Worm (Caenorhabditis elegans) whole organism, L4 larva: ENCODE measurements around the gene col-102.

Source experiments
- D1046.2 ChIP-seq: fragments of 200-800 bp; sonication (Bioruptor generic); IDR thresholded peaks from 2 replicates; pipeline ENCODE4 v1.3.6; 2022; ENCODE audit warnings: missing genetic modification characterization, missing compliant biosample characterization
- F10B5.3 ChIP-seq: sonication (generic microtip); optimal IDR thresholded peaks from 2 replicates; lab custom pipeline; 2016; ENCODE audit warnings: mild to moderate bottlenecking, missing genetic modification characterization, missing compliant biosample characterization
- F37D6.2 ChIP-seq: sonication (generic microtip); optimal IDR thresholded peaks from 2 replicates; lab custom pipeline; 2016; ENCODE audit warnings: mild to moderate bottlenecking, missing genetic modification characterization, missing compliant biosample characterization
- F49E8.2 ChIP-seq: sonication (generic microtip); optimal IDR thresholded peaks from 2 replicates; lab custom pipeline; 2016; ENCODE audit warnings: missing compliant biosample characterization, mild to moderate bottlenecking, missing genetic modification characterization, borderline replicate concordance
- T26A8.4 ChIP-seq: fragments of 200-800 bp; sonication (Bioruptor generic); IDR thresholded peaks from 2 replicates; pipeline ENCODE4 v1.3.6; 2022; ENCODE audit warnings: missing genetic modification characterization, missing compliant biosample characterization
- Y48G9A.11 ChIP-seq: fragments of 200-800 bp; sonication (Bioruptor generic); IDR thresholded peaks from 2 replicates; pipeline ENCODE4 v1.3.6; 2022; ENCODE audit warnings: missing genetic modification reagents, missing genetic modification characterization, missing compliant biosample characterization
- Y5F2A.4 ChIP-seq: fragments of 200-800 bp; sonication (Bioruptor generic); optimal IDR thresholded peaks from 2 replicates; lab custom pipeline; 2018; ENCODE audit warnings: mild to moderate bottlenecking, missing genetic modification characterization, missing compliant biosample characterization
- aha-1 ChIP-seq: fragments of 150-350 bp; peaks from one replicate; lab custom pipeline; 2014; ENCODE audit warnings: missing biosample characterization, missing genetic modification characterization
- aly-2 ChIP-seq: sonication (generic microtip); optimal IDR thresholded peaks from 2 replicates; lab custom pipeline; 2018; ENCODE audit warnings: missing biosample characterization, missing genetic modification characterization
- ceh-20 ChIP-seq: fragments of 200-800 bp; sonication (Bioruptor generic); IDR thresholded peaks from 2 replicates; pipeline ENCODE4 v1.3.6; 2022; ENCODE audit warnings: missing genetic modification reagents, missing genetic modification characterization, missing compliant biosample characterization
- ceh-32 ChIP-seq: sonication (generic microtip); optimal IDR thresholded peaks from 2 replicates; lab custom pipeline; 2016; ENCODE audit warnings: mild to moderate bottlenecking, missing genetic modification characterization, missing compliant biosample characterization; ENCODE audit not compliant: poor library complexity
- ceh-82 ChIP-seq: sonication (generic microtip); optimal IDR thresholded peaks from 2 replicates; lab custom pipeline; 2017; ENCODE audit warnings: missing biosample characterization, missing genetic modification characterization
- ctbp-1 ChIP-seq: fragments of 200-800 bp; sonication (Bioruptor generic); IDR thresholded peaks from 2 replicates; pipeline ENCODE4 v1.3.6; 2022; ENCODE audit warnings: missing genetic modification reagents, missing genetic modification characterization, missing compliant biosample characterization
- daf-16 ChIP-seq, 3 experiments: sonication (generic microtip); optimal IDR thresholded peaks; 2 replicates each; lab custom pipeline; 2016 to 2017; ENCODE audit warnings: missing genetic modification characterization in 3 of 3, missing genetic modification reagents in 3 of 3, mild to moderate bottlenecking in 2 of 3, missing compliant biosample characterization in 2 of 3, missing biosample characterization in 1 of 3, moderate library complexity in 1 of 3
- dmd-6 ChIP-seq: fragments of 200-800 bp; sonication (Bioruptor generic); IDR thresholded peaks from 2 replicates; pipeline ENCODE4 v1.3.6; 2022; ENCODE audit warnings: missing genetic modification reagents, missing genetic modification characterization, missing compliant biosample characterization
- dmd-8 ChIP-seq: fragments of 200-800 bp; sonication (Bioruptor generic); IDR thresholded peaks from 2 replicates; pipeline ENCODE4 v1.3.6; 2022; ENCODE audit warnings: missing genetic modification characterization, missing compliant biosample characterization
- dve-1 ChIP-seq: sonication (generic microtip); optimal IDR thresholded peaks from 2 replicates; lab custom pipeline; 2017; ENCODE audit warnings: antibody characterized with exemption, mild to moderate bottlenecking, missing genetic modification characterization, missing compliant biosample characterization; ENCODE audit not compliant: insufficient read depth
- egl-43 ChIP-seq: fragments of 200-800 bp; sonication (Bioruptor generic); IDR thresholded peaks from 2 replicates; pipeline ENCODE4 v1.3.6; 2022; ENCODE audit warnings: missing genetic modification reagents, missing genetic modification characterization, missing compliant biosample characterization
- hlh-11 ChIP-seq: fragments of 200-800 bp; sonication (Bioruptor generic); optimal IDR thresholded peaks from 2 replicates; lab custom pipeline; 2018; ENCODE audit warnings: mild to moderate bottlenecking, missing genetic modification characterization, missing compliant biosample characterization
- lin-29 ChIP-seq: fragments of 200-800 bp; sonication (Bioruptor generic); IDR thresholded peaks from 2 replicates; pipeline ENCODE4 v1.3.6; 2022; ENCODE audit warnings: missing genetic modification reagents, missing genetic modification characterization, missing compliant biosample characterization
- madf-5 ChIP-seq, 2 experiments: fragments of 200-800 bp; sonication (Bioruptor generic); IDR thresholded peaks; 2 replicates each; pipeline ENCODE4 v1.3.6; 2022; ENCODE audit warnings: missing compliant biosample characterization in 2 of 2, missing genetic modification characterization in 2 of 2
- mep-1 ChIP-seq: fragments of 150-350 bp; sonication (generic microtip); optimal IDR thresholded peaks from 3 replicates; lab custom pipeline; 2014; ENCODE audit warnings: missing biosample characterization, missing genetic modification characterization
- mes-2 ChIP-seq: sonication (generic microtip); optimal IDR thresholded peaks from 2 replicates; lab custom pipeline; 2016; ENCODE audit warnings: missing genotype, mild to moderate bottlenecking, missing genetic modification characterization, missing compliant biosample characterization; ENCODE audit not compliant: poor library complexity, severe bottlenecking
- nhr-10 ChIP-seq: fragments of 150-350 bp; optimal IDR thresholded peaks from 2 replicates; lab custom pipeline; 2014; ENCODE audit warnings: missing biosample characterization, missing genetic modification characterization
- nhr-28 ChIP-seq: fragments of 150-350 bp; optimal IDR thresholded peaks from 2 replicates; lab custom pipeline; 2014; ENCODE audit warnings: missing biosample characterization, missing genetic modification characterization
- nhr-41 ChIP-seq: fragments of 200-800 bp; sonication (Bioruptor generic); IDR thresholded peaks from 2 replicates; pipeline ENCODE4 v1.3.6; 2022; ENCODE audit warnings: missing genetic modification reagents, missing genetic modification characterization, missing compliant biosample characterization
- pha-4 ChIP-seq, 2 experiments: fragments of 150-350 bp in 1 of 2; fragments of 200-800 bp in 1 of 2; sonication (Bioruptor generic) in 1 of 2; IDR thresholded peaks in 1 of 2; optimal IDR thresholded peaks in 1 of 2; 2 replicates each; pipeline versions ENCODE4 v1.3.6 to Lab custom; 2014 to 2022; ENCODE audit warnings: missing genetic modification characterization in 2 of 2, missing genetic modification reagents in 2 of 2, missing biosample characterization in 1 of 2, missing compliant biosample characterization in 1 of 2
- rbr-2 ChIP-seq: sonication (generic microtip); optimal IDR thresholded peaks from 2 replicates; lab custom pipeline; 2016; ENCODE audit warnings: missing genotype, missing genetic modification characterization, missing compliant biosample characterization
- set-16 ChIP-seq: fragments of 200-800 bp; sonication (Bioruptor generic); IDR thresholded peaks from 2 replicates; pipeline ENCODE4 v1.3.6; 2022; ENCODE audit warnings: missing genetic modification reagents, missing genetic modification characterization, missing compliant biosample characterization
- skn-1 ChIP-seq: fragments of 150-350 bp; optimal IDR thresholded peaks from 2 replicates; lab custom pipeline; 2014; ENCODE audit warnings: missing biosample characterization, missing genetic modification characterization
- unc-130 ChIP-seq: sonication (generic microtip); optimal IDR thresholded peaks from 2 replicates; lab custom pipeline; 2016; ENCODE audit warnings: missing genetic modification reagents, missing genetic modification characterization, missing compliant biosample characterization
- unc-62 ChIP-seq, 3 experiments: fragments of 150-350 bp in 1 of 3; sonication (generic microtip); optimal IDR thresholded peaks in 2 of 3; peaks in 1 of 3; 1 replicate in 1 of 3; 2 replicates in 2 of 3; lab custom pipeline; 2014 to 2017; ENCODE audit warnings: missing biosample characterization in 3 of 3, missing genetic modification characterization in 3 of 3, missing genetic modification reagents in 3 of 3, missing genotype in 1 of 3
- zfp-2 ChIP-seq: sonication (generic microtip); optimal IDR thresholded peaks from 2 replicates; lab custom pipeline; 2016; ENCODE audit warnings: mild to moderate bottlenecking, missing genetic modification characterization, missing compliant biosample characterization

The col-102 gene

DNA sequence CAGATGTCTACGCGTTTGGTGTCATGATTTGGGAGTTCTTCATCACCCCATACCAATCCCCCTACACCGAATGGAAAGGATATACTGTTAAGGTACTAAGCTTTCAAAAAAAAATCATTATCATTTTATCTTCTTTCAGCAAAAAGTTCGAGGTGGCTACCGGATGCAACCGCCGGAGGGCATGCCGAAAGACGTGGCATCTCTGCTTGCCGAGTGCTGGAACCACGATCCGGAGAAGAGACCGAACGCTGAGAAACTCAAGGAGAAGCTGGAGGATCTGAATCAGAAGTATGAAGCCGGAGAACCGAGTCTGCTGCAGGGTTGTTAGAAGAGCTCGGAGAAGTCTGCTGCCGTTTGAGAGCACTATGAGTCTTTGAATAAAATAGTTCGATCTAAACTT lies 9.4 kb upstream of the col-102 start:
- TF ChIP-seq ctbp-1 (GFP tag; lab: Robert Waterston, UW): no peak
- TF ChIP-seq unc-130 (GFP tag; lab: Kevin White, UChicago): no peak
- TF ChIP-seq F10B5.3: no peak
- no peak for TF ChIP-seq hlh-11 (tag; lab: Kevin White, UChicago)
- TF ChIP-seq F49E8.2 (tag; lab: Kevin White, UChicago): no peak
- TF ChIP-seq aha-1 (tag; lab: Kevin White, UChicago): peak; percentile 92
- peak; percentile 69 for TF ChIP-seq set-16 (GFP tag; lab: Robert Waterston, UW)
- TF ChIP-seq dve-1 (tag; lab: Kevin White, UChicago): no peak
- no peak for TF ChIP-seq zfp-2 (tag; lab: Kevin White, UChicago)

DNA sequence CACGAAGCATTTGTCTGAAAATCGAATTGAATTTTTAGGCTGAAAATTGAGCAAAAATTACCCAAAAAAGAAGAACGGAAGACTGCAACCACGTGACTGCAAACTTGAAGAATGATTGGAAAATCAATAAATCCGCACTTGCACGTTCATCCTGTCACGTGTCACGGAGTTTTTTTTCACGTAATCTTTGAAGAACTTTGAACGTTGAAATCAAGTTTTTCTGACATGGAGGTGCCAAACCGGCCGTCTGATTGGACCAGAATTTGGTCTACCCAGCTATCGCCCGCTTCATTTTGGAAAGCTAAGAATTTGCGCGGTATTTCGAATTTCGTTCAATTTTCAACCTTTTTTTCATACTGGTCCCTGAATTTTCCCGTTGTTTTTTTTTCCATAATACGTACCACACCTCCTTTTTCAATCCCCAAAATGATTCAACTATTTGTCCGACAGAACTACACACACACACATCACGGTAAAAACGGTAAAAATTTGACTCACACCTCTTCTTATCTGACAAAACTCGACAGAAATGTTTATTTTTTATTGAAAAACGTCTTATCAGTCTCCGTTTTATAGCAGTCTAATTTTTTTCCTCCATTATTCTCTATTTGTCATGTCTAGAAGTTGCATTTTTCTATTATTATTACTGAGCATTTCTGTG lies 7.8 kb upstream of the col-102 start, which contains the start of the genes C18H7.7 and C18H7.11:
Gene C18H7.7 (minus strand): TSS at position 101 of the 661 bp plus-strand sequence.
Gene C18H7.11 (plus strand): TSS at position 611 of the 661 bp plus-strand sequence.
- TF ChIP-seq unc-62 (GFP tag; optimal IDR thresholded peaks at IDR 0.05 in 1 of 2; lab: Kevin White, UChicago) (no peak), unc-62 (tag; optimal IDR thresholded peaks at IDR 0.05; lab: Kevin White, UChicago) (no peak), daf-16 (GFP tag; optimal IDR thresholded peaks at IDR 0.05; lab: Kevin White, UChicago) (no peak), daf-16 (tag; optimal IDR thresholded peaks at IDR 0.05; lab: Kevin White, UChicago) (peak; percentile 31), dmd-6 (peak; percentile 27; the same call in 1 of the 2 replicates)

DNA sequence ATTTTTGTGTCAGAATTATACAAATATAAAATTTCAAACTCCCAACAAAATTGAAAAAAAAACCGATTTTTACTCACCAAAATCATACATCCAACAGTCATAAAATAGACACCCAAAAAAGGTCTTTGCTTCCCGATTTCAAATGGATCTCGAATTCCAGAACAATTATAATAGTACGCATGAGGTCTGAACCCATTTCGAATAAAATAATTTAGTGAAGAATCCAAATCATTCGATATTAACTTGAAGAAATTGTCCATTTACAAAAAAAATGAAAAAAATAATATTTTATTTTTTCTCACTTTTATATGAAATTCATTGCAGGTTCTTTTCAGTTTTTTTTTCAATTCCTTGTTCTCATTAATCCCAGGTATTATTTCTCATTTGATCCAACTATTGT lies 2.6 kb upstream of the col-102 start, which contains the start of gene srt-59:
Gene srt-59 (minus strand): TSS at position 101 of the 400 bp plus-strand sequence.
- TF ChIP-seq aly-2 (tag; lab: Kevin White, UChicago) (no peak), nhr-10 (no peak), dmd-8 (GFP tag; lab: Robert Waterston, UW) (no peak), ceh-32 (tag; lab: Kevin White, UChicago) (no peak)

DNA sequence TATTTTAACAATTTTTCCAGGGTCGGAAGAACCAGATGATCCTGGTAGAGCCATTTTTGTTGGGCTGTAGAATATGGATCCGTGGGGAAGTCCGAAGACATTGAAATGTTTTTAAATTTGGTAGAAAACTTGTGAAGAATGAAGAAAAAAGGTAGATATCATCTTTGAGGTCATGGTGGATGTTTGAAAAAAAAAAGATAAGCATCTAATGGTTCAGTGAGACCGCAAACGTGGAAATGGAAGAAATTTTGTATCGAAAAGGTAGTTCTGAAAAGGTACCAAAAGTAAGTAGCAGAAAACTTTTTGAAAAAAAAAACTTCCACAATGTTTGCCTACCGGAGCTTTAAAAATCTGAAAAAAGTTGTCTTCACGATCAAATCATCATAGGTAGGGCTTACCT lies 701 bp upstream of the col-102 start, which contains the start of gene prmt-4:
Gene prmt-4 (minus strand): TSS at position 101 of the 400 bp plus-strand sequence.
- TF ChIP-seq nhr-28 (tag; lab: Kevin White, UChicago) (no peak), ceh-82 (tag; lab: Kevin White, UChicago) (no peak), aha-1 (tag; lab: Kevin White, UChicago) (no peak), D1046.2 (no peak), lin-29 (GFP tag; lab: Robert Waterston, UW) (no peak), T26A8.4 (GFP tag; lab: Robert Waterston, UW) (no peak), rbr-2 (tag; lab: Kevin White, UChicago) (no peak), ceh-20 (GFP tag; lab: Robert Waterston, UW) (no peak), mep-1 (tag; lab: Kevin White, UChicago) (no peak)
- TF ChIP-seq, all 104 proteins: peak for 0

DNA sequence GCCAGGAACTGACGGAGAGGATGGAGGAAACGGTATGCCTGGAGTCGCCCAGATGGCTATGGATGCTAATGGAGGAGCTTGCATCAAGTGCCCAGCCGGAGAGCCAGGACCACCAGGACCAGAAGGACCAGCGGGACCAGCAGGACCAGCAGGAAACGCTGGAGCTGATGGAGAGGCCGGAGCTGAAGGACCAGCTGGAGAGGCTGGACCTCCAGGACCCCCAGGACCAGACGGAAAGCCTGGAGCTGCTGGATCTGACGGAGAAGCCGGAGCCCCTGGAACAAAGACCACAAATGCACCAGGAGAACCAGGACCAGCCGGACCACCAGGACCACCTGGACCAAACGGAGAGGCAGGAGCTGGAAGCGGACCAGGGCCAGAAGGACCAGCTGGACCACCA lies 573 bp downstream of the col-102 start:
- TF ChIP-seq rbr-2 (tag; lab: Kevin White, UChicago): no peak
- no peak for TF ChIP-seq mep-1 (tag; lab: Kevin White, UChicago)
- no peak for TF ChIP-seq unc-62 (GFP tag; optimal IDR thresholded peaks at IDR 0.05 in 1 of 2; lab: Kevin White, UChicago)
- no peak for TF ChIP-seq unc-62 (tag; optimal IDR thresholded peaks at IDR 0.05; lab: Kevin White, UChicago)
- TF ChIP-seq skn-1 (tag; lab: Kevin White, UChicago): no peak
- no peak for TF ChIP-seq dmd-6
- TF ChIP-seq mes-2 (tag; lab: Kevin White, UChicago): no peak
- peak; percentile 64 for TF ChIP-seq set-16 (GFP tag; lab: Robert Waterston, UW)
- TF ChIP-seq Y5F2A.4: no peak
- TF ChIP-seq, all 104 proteins: peak for 1

DNA sequence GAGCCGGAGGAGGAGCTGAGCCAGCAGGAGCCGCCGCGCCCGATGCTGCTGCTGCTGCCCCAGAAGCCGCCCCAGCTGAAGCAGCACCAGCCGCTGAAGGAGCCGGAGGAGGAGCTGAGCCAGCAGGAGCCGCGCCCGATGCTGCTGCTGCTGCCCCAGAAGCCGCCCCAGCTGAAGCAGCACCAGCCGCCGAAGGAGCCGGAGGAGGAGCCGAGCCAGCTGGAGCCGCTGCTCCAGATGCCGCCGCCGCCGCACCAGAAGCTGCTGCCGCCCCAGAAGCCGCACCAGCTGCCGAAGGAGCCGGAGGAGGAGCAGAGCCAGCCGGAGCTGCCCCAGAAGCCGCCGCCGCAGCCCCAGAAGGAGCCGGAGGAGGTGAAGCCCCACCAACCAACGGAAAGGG lies 1.2 kb downstream of the col-102 start:
- TF ChIP-seq madf-5 (GFP tag; IDR thresholded peaks at IDR 0.05; lab: Robert Waterston, UW) (no peak), pha-4 (GFP tag; IDR thresholded peaks at IDR 0.05; lab: Robert Waterston, UW) (peak; percentile 99; the same call in 1 of the 2 replicates), pha-4 (tag; optimal IDR thresholded peaks at IDR 0.05; lab: Kevin White, UChicago) (no peak), nhr-41 (0 out of 2 replicates have a peak, but pooled peaks have one; percentile 28), F37D6.2 (no peak), egl-43 (0 out of 2 replicates have a peak, but pooled peaks have one; percentile 47), unc-130 (GFP tag; lab: Kevin White, UChicago) (no peak), ceh-32 (tag; lab: Kevin White, UChicago) (no peak), set-16 (GFP tag; lab: Robert Waterston, UW) (peak; percentile 99), Y48G9A.11 (0 out of 2 replicates have a peak, but pooled peaks have one; percentile 36)
